Worm (Caenorhabditis elegans) whole organism, late embryonic: Measurements from ENCODE around the gene ZK353.4.

ENCODE experiments used
- nhr-11 ChIP-seq: fragments of 150-350 bp; optimal IDR thresholded peaks from 2 replicates; lab custom pipeline; 2014; ENCODE audit warnings: missing biosample characterization, missing genetic modification characterization
- ztf-16 ChIP-seq: sonication (generic microtip); optimal IDR thresholded peaks from 2 replicates; lab custom pipeline; 2017; ENCODE audit warnings: missing genetic modification characterization, missing compliant biosample characterization

- TF ChIP-seq nhr-11 (tag; lab: Kevin White, UChicago) = no peak
- TF ChIP-seq ztf-16 (tag; lab: Kevin White, UChicago) = no peak
Measured at ce11 chrIII:8425076-8425475, 35.6 kb upstream of the ZK353.4 start.
